Fruit fly (Drosophila melanogaster) whole organism, embryonic: ENCODE results near the gene trbl.

ENCODE experiments used
- Abd-B ChIP-seq: fragments of 200-800 bp; sonication (Bioruptor generic); optimal IDR thresholded peaks from 2 replicates; lab custom pipeline; 2018; ENCODE audit warnings: missing biosample characterization, mild to moderate bottlenecking, missing genetic modification characterization, moderate library complexity
- Atf-2 ChIP-seq: fragments of 200-800 bp; sonication (Bioruptor generic); optimal IDR thresholded peaks from 2 replicates; lab custom pipeline; 2016; ENCODE audit warnings: missing biosample characterization, missing genetic modification characterization
- Bgb ChIP-seq: fragments of 200-800 bp; sonication (Bioruptor generic); IDR thresholded peaks from 2 replicates; pipeline ENCODE4 v1.3.6; 2022; ENCODE audit warnings: missing biosample characterization, missing genetic modification characterization; ENCODE audit not compliant: partially characterized antibody
- CG10274 ChIP-seq: fragments of 200-800 bp; sonication (Bioruptor generic); optimal IDR thresholded peaks from 3 replicates; lab custom pipeline; 2017; ENCODE audit warnings: missing biosample characterization, mild to moderate bottlenecking, missing genetic modification characterization
- CG10321 ChIP-seq: fragments of 200-800 bp; sonication (Bioruptor generic); IDR thresholded peaks from 2 replicates; pipeline ENCODE4 v1.3.6; 2022; ENCODE audit warnings: missing biosample characterization, missing genetic modification characterization
- CG14050 ChIP-seq: fragments of 200-800 bp; sonication (Bioruptor generic); IDR thresholded peaks from 3 replicates; pipeline ENCODE4 v1.3.6; 2022; ENCODE audit warnings: missing biosample characterization, missing genetic modification characterization
- CG15269 ChIP-seq: fragments of 200-800 bp; sonication (Bioruptor generic); optimal IDR thresholded peaks from 2 replicates; lab custom pipeline; 2018; ENCODE audit warnings: missing biosample characterization, mild to moderate bottlenecking, missing genetic modification characterization, moderate library complexity
- CG15479 ChIP-seq: fragments of 200-800 bp; sonication (Bioruptor generic); optimal IDR thresholded peaks from 3 replicates; lab custom pipeline; 2019; ENCODE audit warnings: missing biosample characterization, mild to moderate bottlenecking, missing genetic modification characterization, moderate library complexity
- CG17359 ChIP-seq: fragments of 200-800 bp; sonication (Bioruptor generic); optimal IDR thresholded peaks from 3 replicates; lab custom pipeline; 2018; ENCODE audit warnings: missing biosample characterization, mild to moderate bottlenecking, missing genetic modification characterization, moderate library complexity
- CG18619 ChIP-seq: fragments of 200-800 bp; sonication (Bioruptor generic); optimal IDR thresholded peaks from 3 replicates; lab custom pipeline; 2017; ENCODE audit warnings: missing biosample characterization, mild to moderate bottlenecking, missing genetic modification characterization
- CG3281 ChIP-seq: fragments of 200-800 bp; sonication (Bioruptor generic); optimal IDR thresholded peaks from 3 replicates; lab custom pipeline; 2017; ENCODE audit warnings: missing biosample characterization, mild to moderate bottlenecking, missing genetic modification characterization
- CG42726 ChIP-seq: fragments of 200-800 bp; sonication (Bioruptor generic); IDR thresholded peaks from 2 replicates; pipeline ENCODE4 v1.3.6; 2022; ENCODE audit warnings: missing biosample characterization, missing genetic modification characterization; ENCODE audit not compliant: partially characterized antibody
- CG6175 ChIP-seq: fragments of 200-800 bp; sonication (Bioruptor generic); IDR thresholded peaks from 3 replicates; pipeline ENCODE4 v1.3.6; 2022; ENCODE audit warnings: missing biosample characterization, missing genetic modification characterization
- CG6765 ChIP-seq: fragments of 200-800 bp; sonication (Bioruptor generic); optimal IDR thresholded peaks from 3 replicates; lab custom pipeline; 2017; ENCODE audit warnings: missing biosample characterization, mild to moderate bottlenecking, missing genetic modification characterization
- CG6854 ChIP-seq: fragments of 200-800 bp; sonication (Bioruptor generic); optimal IDR thresholded peaks from 3 replicates; lab custom pipeline; 2017; ENCODE audit warnings: missing biosample characterization, mild to moderate bottlenecking, missing genetic modification characterization
- CHES-1-like ChIP-seq: fragments of 200-800 bp; sonication (Bioruptor generic); optimal IDR thresholded peaks from 2 replicates; lab custom pipeline; 2016; ENCODE audit warnings: missing biosample characterization, missing genetic modification characterization
- D19A ChIP-seq: fragments of 200-800 bp; optimal IDR thresholded peaks from 3 replicates; lab custom pipeline; 2019; ENCODE audit warnings: missing biosample characterization, mild to moderate bottlenecking, missing genetic modification characterization, moderate library complexity
- Dref ChIP-seq: fragments of 200-800 bp; sonication (Bioruptor generic); IDR thresholded peaks from 2 replicates; pipeline ENCODE4 v1.3.6; 2022; ENCODE audit warnings: missing biosample characterization, missing genetic modification characterization
- Eip74EF ChIP-seq, 2 experiments: fragments of 200-800 bp in 1 of 2; fragments of >200 bp in 1 of 2; sonication (Bioruptor generic) in 1 of 2; optimal IDR thresholded peaks; 2 replicates each; lab custom pipeline; 2017 to 2019; ENCODE audit warnings: missing biosample characterization in 2 of 2, missing genetic modification characterization in 2 of 2, mild to moderate bottlenecking in 1 of 2, moderate library complexity in 1 of 2
- Fer2 ChIP-seq: fragments of 200-800 bp; sonication (Bioruptor generic); optimal IDR thresholded peaks from 2 replicates; lab custom pipeline; 2018; ENCODE audit warnings: missing biosample characterization, mild to moderate bottlenecking, missing genetic modification characterization, moderate library complexity
- HmgZ ChIP-seq: fragments of 200-800 bp; sonication (Bioruptor generic); optimal IDR thresholded peaks from 2 replicates; lab custom pipeline; 2018; ENCODE audit warnings: missing biosample characterization, mild to moderate bottlenecking, missing genetic modification characterization
- Hr51 ChIP-seq, 2 experiments: fragments of 200-800 bp; sonication (Bioruptor generic); optimal IDR thresholded peaks; 2 replicates in 1 of 2; 3 replicates in 1 of 2; lab custom pipeline; 2016 to 2018; ENCODE audit warnings: missing biosample characterization in 2 of 2, missing genetic modification characterization in 2 of 2, mild to moderate bottlenecking in 1 of 2, moderate library complexity in 1 of 2
- Hsf ChIP-seq: fragments of 200-800 bp; sonication (Bioruptor generic); optimal IDR thresholded peaks from 3 replicates; lab custom pipeline; 2016; ENCODE audit warnings: missing biosample characterization, missing genetic modification characterization
- Lim3 ChIP-seq: fragments of 200-800 bp; sonication (Bioruptor generic); IDR thresholded peaks from 2 replicates; pipeline ENCODE4 v1.3.6; 2022; ENCODE audit warnings: missing biosample characterization, missing genetic modification characterization
- Myb ChIP-seq: fragments of 200-800 bp; sonication (Bioruptor generic); optimal IDR thresholded peaks from 2 replicates; lab custom pipeline; 2016; ENCODE audit warnings: missing biosample characterization, missing genetic modification characterization
- Oaz ChIP-seq: fragments of 200-800 bp; sonication (Bioruptor generic); IDR thresholded peaks from 2 replicates; pipeline ENCODE4 v1.3.6; 2022; ENCODE audit warnings: missing biosample characterization, missing genetic modification characterization
- Scr ChIP-seq: fragments of 200-800 bp; sonication (Bioruptor generic); IDR thresholded peaks from 2 replicates; pipeline ENCODE4 v1.3.6; 2022; ENCODE audit warnings: missing biosample characterization, missing genetic modification characterization; ENCODE audit not compliant: partially characterized antibody
- Stat92E ChIP-seq, 3 experiments: fragments of >200 bp in 2 of 3; fragments of 200-800 bp in 1 of 3; sonication (Bioruptor generic) in 1 of 3; optimal IDR thresholded peaks; 2 replicates each; lab custom pipeline; 2017 to 2019; ENCODE audit warnings: missing biosample characterization in 3 of 3, missing genetic modification characterization in 3 of 3, mild to moderate bottlenecking in 1 of 3, moderate library complexity in 1 of 3
- Trl ChIP-seq, 3 experiments: fragments of >200 bp in 2 of 3; fragments of 200-800 bp in 1 of 3; sonication (Bioruptor generic) in 1 of 3; optimal IDR thresholded peaks; 2 replicates in 1 of 3; 3 replicates in 2 of 3; lab custom pipeline; 2016 to 2017; ENCODE audit warnings: missing biosample characterization in 1 of 3, missing genetic modification characterization in 1 of 3
- Xbp1 ChIP-seq: fragments of 200-800 bp; sonication (Bioruptor generic); optimal IDR thresholded peaks from 3 replicates; lab custom pipeline; 2016; ENCODE audit warnings: missing biosample characterization, mild to moderate bottlenecking, missing genetic modification characterization
- ash1 ChIP-seq: fragments of 200-800 bp; sonication (Bioruptor generic); optimal IDR thresholded peaks from 2 replicates; lab custom pipeline; 2018; ENCODE audit warnings: missing biosample characterization, mild to moderate bottlenecking, missing genetic modification characterization
- ato ChIP-seq: fragments of 200-800 bp; sonication (Bioruptor generic); IDR thresholded peaks from 2 replicates; pipeline ENCODE4 v1.3.6; 2022; ENCODE audit warnings: missing biosample characterization, missing genetic modification characterization; ENCODE audit not compliant: partially characterized antibody
- bsh ChIP-seq, 2 experiments: fragments of 200-800 bp; sonication (Bioruptor generic); optimal IDR thresholded peaks; 2 replicates each; lab custom pipeline; 2017 to 2018; ENCODE audit warnings: mild to moderate bottlenecking in 2 of 2, missing biosample characterization in 2 of 2, missing genetic modification characterization in 2 of 2, moderate library complexity in 1 of 2
- ems ChIP-seq: fragments of 200-800 bp; sonication (Bioruptor generic); optimal IDR thresholded peaks from 3 replicates; lab custom pipeline; 2016; ENCODE audit warnings: missing biosample characterization, missing genetic modification characterization
- en ChIP-seq: fragments of 200-800 bp; sonication (Bioruptor generic); optimal IDR thresholded peaks from 2 replicates; lab custom pipeline; 2016; ENCODE audit warnings: missing biosample characterization, missing genetic modification characterization
- inv ChIP-seq: fragments of 200-800 bp; sonication (Bioruptor generic); IDR thresholded peaks from 2 replicates; pipeline ENCODE4 v1.3.6; 2022; ENCODE audit warnings: missing biosample characterization, missing genetic modification characterization; ENCODE audit not compliant: partially characterized antibody
- lilli ChIP-seq: fragments of 200-800 bp; sonication (Bioruptor generic); optimal IDR thresholded peaks from 3 replicates; lab custom pipeline; 2016; ENCODE audit warnings: missing biosample characterization, missing genetic modification characterization
- maf-S ChIP-seq: fragments of 200-800 bp; sonication (Bioruptor generic); optimal IDR thresholded peaks from 2 replicates; lab custom pipeline; 2016; ENCODE audit warnings: missing biosample characterization, missing genetic modification characterization
- nerfin-1 ChIP-seq: fragments of 200-800 bp; sonication (Bioruptor generic); optimal IDR thresholded peaks from 3 replicates; lab custom pipeline; 2019; ENCODE audit warnings: missing biosample characterization, mild to moderate bottlenecking, missing genetic modification characterization, moderate library complexity
- pnt ChIP-seq: fragments of 200-800 bp; sonication (Bioruptor generic); optimal IDR thresholded peaks from 3 replicates; lab custom pipeline; 2016; ENCODE audit warnings: missing biosample characterization, missing genetic modification characterization
- run ChIP-seq: fragments of 200-800 bp; sonication (Bioruptor generic); optimal IDR thresholded peaks from 3 replicates; lab custom pipeline; 2018; ENCODE audit warnings: missing biosample characterization, mild to moderate bottlenecking, missing genetic modification characterization
- sc ChIP-seq, 3 experiments: fragments of >200 bp in 2 of 3; fragments of 200-800 bp in 1 of 3; sonication (Bioruptor generic) in 1 of 3; optimal IDR thresholded peaks; 2 replicates in 2 of 3; 3 replicates in 1 of 3; lab custom pipeline; 2017; ENCODE audit warnings: mild to moderate bottlenecking in 1 of 3, missing biosample characterization in 1 of 3, missing genetic modification characterization in 1 of 3, missing genetic modification reagents in 1 of 3
- sd ChIP-seq: fragments of 200-800 bp; sonication (Bioruptor generic); optimal IDR thresholded peaks from 3 replicates; lab custom pipeline; 2018; ENCODE audit warnings: missing biosample characterization, mild to moderate bottlenecking, missing genetic modification characterization, moderate library complexity
- sna ChIP-seq: fragments of 200-800 bp; sonication (Bioruptor generic); IDR thresholded peaks from 2 replicates; pipeline ENCODE4 v1.3.6; 2022; ENCODE audit warnings: missing biosample characterization, missing genetic modification characterization; ENCODE audit not compliant: partially characterized antibody
- toy ChIP-seq: fragments of 200-800 bp; sonication (Bioruptor generic); IDR thresholded peaks from 2 replicates; pipeline ENCODE4 v1.3.6; 2022; ENCODE audit warnings: missing biosample characterization, missing genetic modification characterization
- vvl ChIP-seq: fragments of 200-800 bp; sonication (Bioruptor generic); IDR thresholded peaks from 2 replicates; pipeline ENCODE4 v1.3.6; 2022; ENCODE audit warnings: missing biosample characterization, missing genetic modification characterization

trbl gene

dm6 chr3L:20401026-20401912, at the start of gene trbl (continued):
- TF ChIP-seq Dref: no peak
- no peak for TF ChIP-seq sc (optimal IDR thresholded peaks at IDR 0.05; lab: Kevin White, UChicago)
- no peak for TF ChIP-seq sc (GFP tag; optimal IDR thresholded peaks at IDR 0.05; lab: Kevin White, UChicago)
- peak; percentile 43 for TF ChIP-seq CG6765 (GFP tag; lab: Kevin White, UChicago)
- TF ChIP-seq CG15479 (GFP tag; lab: Kevin White, UChicago): peak; percentile 75
- no peak for TF ChIP-seq HmgZ (tag; lab: Kevin White, UChicago)
- peak; percentile 84 for TF ChIP-seq Myb (GFP tag; lab: Kevin White, UChicago)
- peak; percentile 26 for TF ChIP-seq D19A
- peak; percentile 27 for TF ChIP-seq CG15269
- peak; percentile 100 for TF ChIP-seq nerfin-1 (tag; lab: Kevin White, UChicago)
- TF ChIP-seq Hr51 (GFP tag; optimal IDR thresholded peaks at IDR 0.05; lab: Kevin White, UChicago): peak in 1 of 2 experiments; percentile 25
- no peak for TF ChIP-seq CG42726 (GFP tag; lab: Robert Waterston, UW)
- TF ChIP-seq bsh (GFP tag; optimal IDR thresholded peaks at IDR 0.05; lab: Kevin White, UChicago): no peak
- no peak for TF ChIP-seq Fer2 (tag; lab: Kevin White, UChicago)
- TF ChIP-seq vvl: peak; percentile 56; the same call in 1 of the 2 replicates
- no peak for TF ChIP-seq pnt (GFP tag; lab: Kevin White, UChicago)
- no peak for TF ChIP-seq CG18619
- no peak for TF ChIP-seq maf-S
- TF ChIP-seq ems: no peak
- TF ChIP-seq CHES-1-like: no peak
- TF ChIP-seq Oaz (GFP tag; lab: Robert Waterston, UW): no peak
- TF ChIP-seq ash1 (GFP tag; lab: Kevin White, UChicago): no peak
- no peak for TF ChIP-seq Abd-B (GFP tag; lab: Kevin White, UChicago)
- TF ChIP-seq CG6175 (GFP tag; lab: Robert Waterston, UW): no peak
- TF ChIP-seq CG6854: peak; percentile 72
- peak in 1 of 2 experiments; percentile 67 for TF ChIP-seq Eip74EF (GFP tag; optimal IDR thresholded peaks at IDR 0.05; lab: Kevin White, UChicago)
- 0 out of 2 replicates have a peak, but pooled peaks have one; percentile 55 for TF ChIP-seq sna
- TF ChIP-seq ato (GFP tag; lab: Robert Waterston, UW): peak; percentile 70; the same call in 1 of the 2 replicates
- peak; percentile 97 to 98 for TF ChIP-seq Trl (optimal IDR thresholded peaks at IDR 0.05; lab: Kevin White, UChicago)
- TF ChIP-seq Trl (GFP tag; optimal IDR thresholded peaks at IDR 0.05; lab: Kevin White, UChicago): peak; percentile 80
- no peak for TF ChIP-seq CG10274
- TF ChIP-seq Scr (GFP tag; lab: Robert Waterston, UW): peak; percentile 57
- TF ChIP-seq Bgb (GFP tag; lab: Robert Waterston, UW): peak; percentile 77
- TF ChIP-seq CG3281 (GFP tag; lab: Kevin White, UChicago): peak; percentile 47
- peak; percentile 45 for TF ChIP-seq run (tag; lab: Kevin White, UChicago)
- TF ChIP-seq Xbp1: no peak
- TF ChIP-seq CG17359 (tag; lab: Kevin White, UChicago): no peak
- peak; percentile 8 for TF ChIP-seq lilli
- TF ChIP-seq en (GFP tag; lab: Kevin White, UChicago): no peak
- TF ChIP-seq sd (tag; lab: Kevin White, UChicago): peak; percentile 99
- TF ChIP-seq Lim3: no peak
- peak in 1 of 3 experiments; percentile 46 for TF ChIP-seq Stat92E (GFP tag; optimal IDR thresholded peaks at IDR 0.05; lab: Kevin White, UChicago)
- TF ChIP-seq toy: no peak
- no peak for TF ChIP-seq Atf-2 (GFP tag; lab: Kevin White, UChicago)
- TF ChIP-seq CG14050 (GFP tag; lab: Robert Waterston, UW): no peak
- no peak for TF ChIP-seq Hsf
- no peak for TF ChIP-seq inv (GFP tag; lab: Robert Waterston, UW)
- no peak for TF ChIP-seq CG10321 (GFP tag; lab: Robert Waterston, UW)
